Worm (Caenorhabditis elegans): Measurements from ENCODE around the gene gcy-4.

The gcy-4 gene

ce11 chrII:10346075-10346474 lies 37.4 kb upstream of the gcy-4 start, which contains the start of gene C07E3.10:
Gene C07E3.10 (plus strand): TSS chrII:10346375.
- TF ChIP-seq madf-6 (GFP tag; IDR thresholded peaks at IDR 0.05) (peak; percentile 37; the same call in 1 of the 2 replicates), zim-3 (tag; optimal IDR thresholded peaks at IDR 0.05) (no peak), madf-3 (GFP tag; IDR thresholded peaks at IDR 0.05) (no peak), cebp-1 (GFP tag; IDR thresholded peaks at IDR 0.05) (no peak), cebp-1 (tag; optimal IDR thresholded peaks at IDR 0.05) (peak; percentile 53), attf-6 (GFP tag; IDR thresholded peaks at IDR 0.05) (no peak)

ce11 chrII:10345012-10345411 lies 36.4 kb upstream of the gcy-4 start, which contains the start of gene pro-2:
Gene pro-2 (minus strand): TSS chrII:10345112.
- TF ChIP-seq tbx-9 (tag; optimal IDR thresholded peaks at IDR 0.05; ENCODE audit: borderline replicate concordance) (no peak), sea-2 (GFP tag; IDR thresholded peaks at IDR 0.05) (no peak), madf-6 (GFP tag; IDR thresholded peaks at IDR 0.05) (no peak), aptf-3 (GFP tag; IDR thresholded peaks at IDR 0.05) (no peak)

- no peak for TF ChIP-seq mel-28 (tag; optimal IDR thresholded peaks at IDR 0.05; ENCODE audit: borderline replicate concordance)
- no peak for TF ChIP-seq T07F8.4 (tag; optimal IDR thresholded peaks at IDR 0.05)
- no peak for TF ChIP-seq zfh-2 (GFP tag; conservative IDR thresholded peaks at IDR 0.05)
- TF ChIP-seq hsf-1 (GFP tag; IDR thresholded peaks at IDR 0.05) = no peak
Measured at ce11 chrII:10329754-10330153, 21.1 kb upstream of the gcy-4 start.

ce11 chrII:10325615-10326232 lies 17.1 kb upstream of the gcy-4 start, which contains the start of gene appg-1:
Gene appg-1 (plus strand): TSS chrII:10326041.
- TF ChIP-seq lir-1 (GFP tag; conservative IDR thresholded peaks at IDR 0.05) (no peak), zfh-2 (GFP tag; conservative IDR thresholded peaks at IDR 0.05) (peak; percentile 87), mxl-1 (tag; optimal IDR thresholded peaks at IDR 0.05) (no peak), rpc-1 (optimal IDR thresholded peaks at IDR 0.05) (no peak), rpc-1 (tag; optimal IDR thresholded peaks at IDR 0.05) (no peak), nfyb-1 (GFP tag; IDR thresholded peaks at IDR 0.05) (no peak), egrh-3 (GFP tag; IDR thresholded peaks at IDR 0.05) (peak; percentile 76; the same call in 1 of the 2 replicates), Y53F4B.3 (GFP tag; IDR thresholded peaks at IDR 0.05) (no peak)

ce11 chrII:10321410-10321809 lies 12.8 kb upstream of the gcy-4 start, which contains the start of gene idpp-4:
Gene idpp-4 (plus strand): TSS chrII:10321460.
- TF ChIP-seq F57C9.4 (tag; optimal IDR thresholded peaks at IDR 0.05) = no peak
- TF ChIP-seq mcd-1 (GFP tag; IDR thresholded peaks at IDR 0.05) = no peak
- no peak for TF ChIP-seq ztf-25 (GFP tag; IDR thresholded peaks at IDR 0.05)
- TF ChIP-seq ztf-28 (GFP tag; IDR thresholded peaks at IDR 0.05) = no peak
- TF ChIP-seq lag-1 (GFP tag; IDR thresholded peaks at IDR 0.05) = no peak
- TF ChIP-seq tbp1 (GFP tag; optimal IDR thresholded peaks at IDR 0.05) = no peak
- no peak for TF ChIP-seq lin-35 (GFP tag; optimal IDR thresholded peaks at IDR 0.05)

- TF ChIP-seq dpl-1 (GFP tag; optimal IDR thresholded peaks at IDR 0.05) = no peak
- TF ChIP-seq tbx-9 (tag; optimal IDR thresholded peaks at IDR 0.05; ENCODE audit: borderline replicate concordance) = no peak
- TF ChIP-seq F37B4.10 (GFP tag; IDR thresholded peaks at IDR 0.05) = no peak
- TF ChIP-seq athp-1 (tag; optimal IDR thresholded peaks at IDR 0.05) = no peak
Measured at ce11 chrII:10317007-10317406, 8.4 kb upstream of the gcy-4 start, which contains the start of gene M02G9.4. Gene M02G9.4 (plus strand): TSS chrII:10317307.
